Worm (Caenorhabditis elegans) whole organism, L4 larva: ENCODE measurements around the gene lin-3.

Experiments
- R02D3.7 ChIP-seq: fragments of 150-350 bp; sonication (generic microtip); optimal IDR thresholded peaks from 3 replicates; lab custom pipeline; 2014; ENCODE audit warnings: missing biosample characterization, missing genetic modification characterization
- aha-1 ChIP-seq: fragments of 150-350 bp; peaks from one replicate; lab custom pipeline; 2014; ENCODE audit warnings: missing biosample characterization, missing genetic modification characterization
- arid-1 ChIP-seq: fragments of 200-800 bp; sonication (Bioruptor generic); conservative IDR thresholded peaks from 2 replicates; pipeline ENCODE4 v1.3.6; 2022; ENCODE audit warnings: missing genetic modification reagents, missing genetic modification characterization, missing compliant biosample characterization
- daf-12 ChIP-seq: fragments of 150-350 bp; optimal IDR thresholded peaks from 2 replicates; lab custom pipeline; 2014; ENCODE audit warnings: missing biosample characterization, missing genetic modification reagents, missing genetic modification characterization
- dmd-9 ChIP-seq: fragments of 200-800 bp; sonication (Bioruptor generic); IDR thresholded peaks from 2 replicates; pipeline ENCODE4 v1.3.6; 2022; ENCODE audit warnings: missing genetic modification reagents, missing genetic modification characterization, missing compliant biosample characterization
- dpl-1 ChIP-seq: fragments of 150-350 bp; optimal IDR thresholded peaks from 2 replicates; lab custom pipeline; 2014; ENCODE audit warnings: missing biosample characterization, missing genetic modification reagents, missing genetic modification characterization
- lin-38 ChIP-seq: fragments of 200-800 bp; sonication (Bioruptor generic); IDR thresholded peaks from 2 replicates; pipeline ENCODE4 v1.3.6; 2022; ENCODE audit warnings: missing genetic modification reagents, missing genetic modification characterization, missing compliant biosample characterization
- mdl-1 ChIP-seq, 2 experiments: fragments of 150-350 bp in 1 of 2; sonication (generic microtip) in 1 of 2; optimal IDR thresholded peaks; 2 replicates each; lab custom pipeline; 2014 to 2017; ENCODE audit warnings: missing biosample characterization in 2 of 2, missing genetic modification characterization in 2 of 2
- nhr-111 ChIP-seq: fragments of 200-800 bp; sonication (Bioruptor generic); optimal IDR thresholded peaks from 2 replicates; lab custom pipeline; 2018; ENCODE audit warnings: mild to moderate bottlenecking, missing genetic modification characterization, missing compliant biosample characterization
- snpc-4 ChIP-seq: fragments of 150-350 bp; optimal IDR thresholded peaks from 2 replicates; lab custom pipeline; 2014; ENCODE audit warnings: missing biosample characterization, missing genetic modification characterization
- unc-39 ChIP-seq: sonication (generic microtip); optimal IDR thresholded peaks from 2 replicates; lab custom pipeline; 2017; ENCODE audit warnings: missing biosample characterization, missing genetic modification characterization

DNA sequence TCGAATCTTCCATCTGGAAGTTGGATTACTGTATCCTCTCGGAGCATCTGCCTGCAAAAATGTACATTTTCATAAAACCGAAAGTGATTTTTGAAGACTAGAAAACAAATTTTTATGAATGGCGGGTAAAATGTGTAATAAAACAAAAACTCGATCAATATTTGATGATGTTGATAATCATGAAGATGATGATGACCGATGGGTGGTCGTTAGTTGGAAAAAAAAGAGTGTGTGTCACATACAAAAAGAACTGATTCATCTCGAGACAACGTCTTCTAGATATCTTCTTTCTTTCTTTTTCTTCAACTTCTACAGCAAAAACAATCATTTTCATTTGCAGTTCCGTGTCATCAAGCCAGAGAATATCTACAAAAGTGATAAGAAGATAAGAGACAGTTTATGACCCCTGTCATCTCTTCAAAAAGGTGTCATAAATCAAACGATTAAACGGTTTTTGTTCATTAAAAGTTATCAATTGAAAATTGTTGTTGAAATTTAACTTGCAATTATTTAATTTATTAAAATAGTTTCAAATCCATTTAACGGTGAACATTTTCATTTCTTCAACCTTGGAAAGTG lies 38.5 kb downstream of the lin-3 start, which contains the start of gene bcc-1:
- TF ChIP-seq dpl-1 = no peak
- no peak for TF ChIP-seq nhr-111 (GFP tag; lab: Kevin White, UChicago)
- TF ChIP-seq mdl-1 (tag; optimal IDR thresholded peaks at IDR 0.05; lab: Kevin White, UChicago) = peak in 1 of 2 experiments; percentile 53
- no peak for TF ChIP-seq dmd-9 (GFP tag; lab: Robert Waterston, UW)
- no peak for TF ChIP-seq R02D3.7 (tag; lab: Kevin White, UChicago)
- no peak for TF ChIP-seq daf-12
- peak; percentile 65 for TF ChIP-seq aha-1 (tag; lab: Kevin White, UChicago)
- TF ChIP-seq lin-38 (GFP tag; lab: Robert Waterston, UW) = no peak
- TF ChIP-seq snpc-4 = no peak
- no peak for TF ChIP-seq unc-39 (tag; lab: Kevin White, UChicago)
- TF ChIP-seq arid-1 (GFP tag; lab: Robert Waterston, UW) = no peak
